Worm (Caenorhabditis elegans) whole organism, L1 larva: ENCODE measurements around the gene Y97E10AR.4.

Experiments
- C04F5.9 ChIP-seq: sonication (generic microtip); optimal IDR thresholded peaks from 2 replicates; lab custom pipeline; 2016; ENCODE audit warnings: missing genetic modification characterization, missing compliant biosample characterization
- Y116A8C.19 ChIP-seq: sonication (generic microtip); optimal IDR thresholded peaks from 2 replicates; lab custom pipeline; 2016; ENCODE audit warnings: missing compliant biosample characterization, missing genetic modification characterization, borderline replicate concordance
- aha-1 ChIP-seq: fragments of 150-350 bp; optimal IDR thresholded peaks from 2 replicates; lab custom pipeline; 2014; ENCODE audit warnings: missing biosample characterization, missing genetic modification characterization
- blmp-1 ChIP-seq: fragments of 150-350 bp; optimal IDR thresholded peaks from 2 replicates; lab custom pipeline; 2014; ENCODE audit warnings: missing biosample characterization, missing genetic modification characterization
- ceh-63 ChIP-seq: fragments of 200-800 bp; sonication (Bioruptor generic); optimal IDR thresholded peaks from 2 replicates; lab custom pipeline; 2018; ENCODE audit warnings: mild to moderate bottlenecking, missing genetic modification characterization, missing compliant biosample characterization
- ceh-8 ChIP-seq: fragments of 200-800 bp; sonication (Bioruptor generic); optimal IDR thresholded peaks from 2 replicates; lab custom pipeline; 2018; ENCODE audit warnings: mild to moderate bottlenecking, missing genetic modification characterization, moderate library complexity, missing compliant biosample characterization
- ceh-82 ChIP-seq, 3 experiments: fragments of 150-350 bp in 1 of 3; sonication (generic microtip) in 2 of 3; optimal IDR thresholded peaks; 2 replicates each; lab custom pipeline; 2014 to 2017; ENCODE audit warnings: missing biosample characterization in 3 of 3, missing genetic modification characterization in 3 of 3
- ceh-88 ChIP-seq: fragments of 200-800 bp; sonication (Bioruptor generic); IDR thresholded peaks from 2 replicates; pipeline ENCODE4 v1.3.6; 2022; ENCODE audit warnings: missing genetic modification characterization, missing compliant biosample characterization
- ceh-90 ChIP-seq: sonication (generic microtip); optimal IDR thresholded peaks from 2 replicates; lab custom pipeline; 2016; ENCODE audit warnings: missing genetic modification characterization, missing compliant biosample characterization
- ces-1 ChIP-seq: fragments of 150-350 bp; optimal IDR thresholded peaks from 2 replicates; lab custom pipeline; 2014; ENCODE audit warnings: missing biosample characterization, missing genetic modification reagents, missing genetic modification characterization
- dpl-1 ChIP-seq, 3 experiments: fragments of 150-350 bp in 2 of 3; sonication (generic microtip) in 1 of 3; optimal IDR thresholded peaks; 2 replicates each; lab custom pipeline; 2014 to 2017; ENCODE audit warnings: missing biosample characterization in 3 of 3, missing genetic modification characterization in 3 of 3, missing genetic modification reagents in 3 of 3
- efl-1 ChIP-seq, 4 experiments: fragments of 150-350 bp; optimal IDR thresholded peaks in 3 of 4; peaks in 1 of 4; 1 replicate in 1 of 4; 2 replicates in 3 of 4; lab custom pipeline; 2014; ENCODE audit warnings: missing biosample characterization in 2 of 4, missing genetic modification characterization in 2 of 4, missing genetic modification reagents in 2 of 4
- efl-3 ChIP-seq: fragments of 200-800 bp; sonication (Bioruptor generic); optimal IDR thresholded peaks from 2 replicates; lab custom pipeline; 2018; ENCODE audit warnings: mild to moderate bottlenecking, missing genetic modification characterization, missing compliant biosample characterization
- egl-27 ChIP-seq, 2 experiments: fragments of 150-350 bp in 1 of 2; sonication (generic microtip); optimal IDR thresholded peaks; 3 replicates each; lab custom pipeline; 2017 to 2018; ENCODE audit warnings: missing biosample characterization in 2 of 2, missing genetic modification characterization in 2 of 2, missing genetic modification reagents in 2 of 2
- elt-3 ChIP-seq, 6 experiments: fragments of 150-350 bp in 1 of 6; sonication (generic microtip); optimal IDR thresholded peaks; 2 replicates each; lab custom pipeline; 2017 to 2018; ENCODE audit warnings: missing biosample characterization in 6 of 6, missing genetic modification characterization in 6 of 6, inconsistent platforms in 1 of 6
- fkh-10 ChIP-seq: sonication (generic microtip); optimal IDR thresholded peaks from 2 replicates; lab custom pipeline; 2017; ENCODE audit warnings: missing biosample characterization, missing genetic modification reagents, missing genetic modification characterization
- fkh-4 ChIP-seq: sonication (generic microtip); optimal IDR thresholded peaks from 2 replicates; lab custom pipeline; 2016; ENCODE audit warnings: missing compliant biosample characterization, missing genetic modification characterization, borderline replicate concordance
- fos-1 ChIP-seq: fragments of 150-350 bp; optimal IDR thresholded peaks from 2 replicates; lab custom pipeline; 2014; ENCODE audit warnings: missing biosample characterization, missing genetic modification characterization
- grh-1 ChIP-seq: fragments of 200-800 bp; sonication (Bioruptor generic); IDR thresholded peaks from 2 replicates; pipeline ENCODE4 v1.3.6; 2022; ENCODE audit warnings: missing genetic modification reagents, missing genetic modification characterization, missing compliant biosample characterization
- hlh-4 ChIP-seq: sonication (generic microtip); optimal IDR thresholded peaks from 2 replicates; lab custom pipeline; 2016; ENCODE audit warnings: mild to moderate bottlenecking, missing genetic modification characterization, missing compliant biosample characterization
- irx-1 ChIP-seq: sonication (generic microtip); optimal IDR thresholded peaks from 2 replicates; lab custom pipeline; 2016; ENCODE audit warnings: missing genetic modification characterization, missing compliant biosample characterization
- lin-13 ChIP-seq: fragments of 150-350 bp; optimal IDR thresholded peaks from 2 replicates; lab custom pipeline; 2014; ENCODE audit warnings: missing biosample characterization, missing genetic modification reagents, missing genetic modification characterization
- lin-14 ChIP-seq: fragments of 200-800 bp; sonication (Bioruptor generic); optimal IDR thresholded peaks from 2 replicates; lab custom pipeline; 2018; ENCODE audit warnings: mild to moderate bottlenecking, missing genetic modification characterization, moderate library complexity, missing compliant biosample characterization
- lin-15B ChIP-seq: fragments of 150-350 bp; sonication (generic microtip); optimal IDR thresholded peaks from 3 replicates; lab custom pipeline; 2014; ENCODE audit warnings: missing biosample characterization, missing genetic modification characterization
- lin-39 ChIP-seq: fragments of 150-350 bp; optimal IDR thresholded peaks from 2 replicates; lab custom pipeline; 2014; ENCODE audit warnings: missing biosample characterization, missing genetic modification reagents, missing genetic modification characterization
- lsy-2 ChIP-seq, 2 experiments: fragments of 150-350 bp; optimal IDR thresholded peaks; 2 replicates each; lab custom pipeline; 2014; ENCODE audit warnings: missing biosample characterization in 2 of 2, missing genetic modification characterization in 2 of 2
- mab-9 ChIP-seq: fragments of 200-800 bp; sonication (Bioruptor generic); IDR thresholded peaks from 2 replicates; pipeline ENCODE4 v1.3.6; 2022; ENCODE audit warnings: missing genetic modification reagents, missing genetic modification characterization, missing compliant biosample characterization
- mep-1 ChIP-seq: fragments of 150-350 bp; optimal IDR thresholded peaks from 2 replicates; lab custom pipeline; 2014; ENCODE audit warnings: missing biosample characterization, missing genetic modification characterization
- nhr-11 ChIP-seq: fragments of 150-350 bp; optimal IDR thresholded peaks from 2 replicates; lab custom pipeline; 2014; ENCODE audit warnings: missing biosample characterization, missing genetic modification characterization
- nhr-12 ChIP-seq: sonication (generic microtip); optimal IDR thresholded peaks from 2 replicates; lab custom pipeline; 2017; ENCODE audit warnings: missing biosample characterization, missing genetic modification characterization
- nhr-20 ChIP-seq: sonication (generic microtip); optimal IDR thresholded peaks from 2 replicates; lab custom pipeline; 2016; ENCODE audit warnings: mild to moderate bottlenecking, missing genetic modification characterization, missing compliant biosample characterization
- nhr-237 ChIP-seq: fragments of 150-350 bp; optimal IDR thresholded peaks from 2 replicates; lab custom pipeline; 2014; ENCODE audit warnings: missing biosample characterization, missing genetic modification characterization
- nhr-28 ChIP-seq: fragments of 150-350 bp; optimal IDR thresholded peaks from 2 replicates; lab custom pipeline; 2014; ENCODE audit warnings: missing biosample characterization, missing genetic modification characterization
- nhr-47 ChIP-seq: sonication (generic microtip); optimal IDR thresholded peaks from 2 replicates; lab custom pipeline; 2016; ENCODE audit warnings: mild to moderate bottlenecking, missing genetic modification characterization, moderate library complexity, missing compliant biosample characterization
- nhr-84 ChIP-seq: sonication (generic microtip); optimal IDR thresholded peaks from 2 replicates; lab custom pipeline; 2017; ENCODE audit warnings: missing biosample characterization, missing genetic modification characterization
- nhr-85 ChIP-seq: sonication (generic microtip); peaks from one replicate; lab custom pipeline; 2016; ENCODE audit warnings: missing genetic modification characterization, inconsistent platforms, missing compliant biosample characterization
- pag-3 ChIP-seq: sonication (generic microtip); optimal IDR thresholded peaks from 2 replicates; lab custom pipeline; 2017; ENCODE audit warnings: missing genetic modification characterization, mild to moderate bottlenecking, missing compliant biosample characterization, antibody characterized with exemption, borderline replicate concordance; ENCODE audit not compliant: insufficient read depth
- rnt-1 ChIP-seq: sonication (generic microtip); optimal IDR thresholded peaks from 2 replicates; lab custom pipeline; 2016; ENCODE audit warnings: mild to moderate bottlenecking, missing genetic modification characterization, moderate library complexity, missing compliant biosample characterization
- skn-1 ChIP-seq: fragments of 150-350 bp; optimal IDR thresholded peaks from 2 replicates; lab custom pipeline; 2014; ENCODE audit warnings: missing biosample characterization, missing genetic modification characterization
- snu-23 ChIP-seq: sonication (generic microtip); optimal IDR thresholded peaks from 2 replicates; lab custom pipeline; 2016; ENCODE audit warnings: missing genetic modification characterization, missing compliant biosample characterization
- sox-4 ChIP-seq: sonication (generic microtip); optimal IDR thresholded peaks from 2 replicates; lab custom pipeline; 2016; ENCODE audit warnings: missing genetic modification characterization, missing compliant biosample characterization
- sup-37 ChIP-seq: fragments of 200-800 bp; sonication (Bioruptor generic); optimal IDR thresholded peaks from 2 replicates; lab custom pipeline; 2018; ENCODE audit warnings: mild to moderate bottlenecking, missing genetic modification characterization, missing compliant biosample characterization
- tlp-1 ChIP-seq: fragments of 150-350 bp; optimal IDR thresholded peaks from 2 replicates; lab custom pipeline; 2014; ENCODE audit warnings: missing biosample characterization, missing genetic modification characterization
- unc-130 ChIP-seq: fragments of 150-350 bp; optimal IDR thresholded peaks from 2 replicates; lab custom pipeline; 2017; ENCODE audit warnings: missing biosample characterization, missing genetic modification characterization, inconsistent platforms
- unc-30 ChIP-seq: sonication (generic microtip); optimal IDR thresholded peaks from 2 replicates; lab custom pipeline; 2017; ENCODE audit warnings: missing biosample characterization, missing genetic modification characterization
- unc-98 ChIP-seq: fragments of 200-800 bp; sonication (Bioruptor generic); IDR thresholded peaks from 2 replicates; pipeline ENCODE4 v1.3.6; 2022; ENCODE audit warnings: missing genetic modification characterization, missing compliant biosample characterization
- zip-4 ChIP-seq: fragments of 200-800 bp; sonication (Bioruptor generic); optimal IDR thresholded peaks from 2 replicates; lab custom pipeline; 2018; ENCODE audit warnings: mild to moderate bottlenecking, missing genetic modification characterization, moderate library complexity, missing compliant biosample characterization
- ztf-11 ChIP-seq, 2 experiments: sonication (generic microtip); optimal IDR thresholded peaks; 2 replicates each; lab custom pipeline; 2016 to 2017; ENCODE audit warnings: missing genetic modification characterization in 2 of 2, missing biosample characterization in 1 of 2, missing compliant biosample characterization in 1 of 2

Y97E10AR.4 gene

DNA sequence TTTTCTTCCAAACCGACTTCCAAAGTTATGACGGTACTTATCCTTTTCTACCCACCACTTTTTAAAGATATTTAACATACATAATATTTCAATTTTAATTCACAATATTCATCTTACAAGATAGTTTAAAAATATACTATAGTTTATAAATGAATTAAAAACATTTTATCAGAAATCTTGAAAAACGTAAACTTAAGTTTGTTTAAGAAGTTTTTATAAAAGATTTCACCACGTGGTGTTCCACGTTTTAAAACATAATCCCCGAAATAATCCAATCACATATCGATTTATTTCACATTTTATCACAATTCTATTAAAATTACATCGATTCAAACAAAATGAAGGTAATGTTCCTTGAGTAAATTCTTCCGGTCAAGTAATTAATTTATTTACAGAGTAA, 36.7 kb upstream of the Y97E10AR.4 start, which contains the start of gene ZC513.3:
Gene ZC513.3, plus strand, starts transcription at position 301 of the 400 bp plus-strand sequence.
- no peak for TF ChIP-seq mep-1 (tag; lab: Kevin White, UChicago)
- no peak for TF ChIP-seq mab-9 (GFP tag; lab: Robert Waterston, UW)
- no peak for TF ChIP-seq efl-3
- no peak for TF ChIP-seq unc-30
- no peak for TF ChIP-seq lin-14 (GFP tag; lab: Kevin White, UChicago)
- no peak for TF ChIP-seq skn-1 (tag; lab: Kevin White, UChicago)
- TF ChIP-seq pag-3 (tag; lab: Kevin White, UChicago): no peak
- TF ChIP-seq nhr-11 (tag; lab: Kevin White, UChicago): no peak
- TF ChIP-seq rnt-1 (tag; lab: Kevin White, UChicago): no peak
- no peak for TF ChIP-seq Y116A8C.19 (tag; lab: Kevin White, UChicago)

DNA sequence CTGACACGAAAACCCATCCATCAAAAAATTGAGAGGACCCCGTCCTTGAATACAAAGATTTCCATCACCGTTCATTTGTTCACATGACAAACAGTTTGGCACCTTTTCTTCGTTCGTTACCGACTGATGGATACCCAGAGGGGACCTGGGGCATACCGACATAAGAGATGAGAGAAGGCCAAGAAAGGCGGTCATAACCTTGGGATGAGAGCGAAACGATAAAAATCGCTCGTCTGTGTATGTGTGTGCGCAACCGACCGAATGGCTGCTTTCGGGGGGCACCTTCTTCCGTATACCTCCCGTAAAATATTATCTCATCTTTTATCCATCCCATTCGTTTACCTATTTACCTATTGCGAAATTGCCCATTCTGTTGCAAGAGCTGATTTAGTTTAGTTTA, 34.9 kb upstream of the Y97E10AR.4 start:
- TF ChIP-seq grh-1 (GFP tag; lab: Robert Waterston, UW) (0 out of 2 replicates have a peak, but pooled peaks have one; percentile 7), lin-14 (GFP tag; lab: Kevin White, UChicago) (peak; percentile 61), lin-13 (GFP tag; lab: Kevin White, UChicago) (no peak), blmp-1 (tag; lab: Kevin White, UChicago) (peak; percentile 68), irx-1 (tag; lab: Kevin White, UChicago) (no peak), lin-15B (tag; lab: Kevin White, UChicago) (no peak), efl-1 (optimal IDR thresholded peaks at IDR 0.05; lab: Kevin White, UChicago) (no peak), efl-1 (GFP tag; optimal IDR thresholded peaks at IDR 0.05 in 1 of 2; lab: Kevin White, UChicago) (peak in 1 of 2 experiments; percentile 66), nhr-85 (tag; lab: Kevin White, UChicago) (peak; percentile 84), snu-23 (peak; percentile 2), ceh-90 (no peak), nhr-20 (tag; lab: Kevin White, UChicago) (peak; percentile 10), mep-1 (tag; lab: Kevin White, UChicago) (peak; percentile 46), ceh-88 (GFP tag; lab: Robert Waterston, UW) (no peak)

DNA sequence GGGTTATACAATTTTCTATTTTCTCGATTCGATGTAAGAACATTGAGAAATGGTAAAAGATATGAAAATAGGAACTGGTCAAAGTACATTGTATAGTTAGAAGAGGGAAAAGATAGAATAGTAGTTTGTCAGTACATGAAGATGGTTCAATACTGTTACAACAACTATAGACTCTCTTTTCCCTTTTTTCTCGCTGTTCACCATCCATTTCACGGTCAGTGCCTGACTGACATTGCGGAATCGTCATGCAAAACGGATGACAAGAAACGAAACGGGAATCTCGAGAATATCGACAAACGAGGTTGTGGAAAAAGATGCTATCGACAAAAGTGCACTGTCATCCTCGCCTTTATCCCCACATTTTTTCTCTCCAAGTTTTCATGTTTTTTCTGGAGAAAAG, 33.6 kb upstream of the Y97E10AR.4 start:
- TF ChIP-seq unc-98 (no peak), lsy-2 (tag; optimal IDR thresholded peaks at IDR 0.05; lab: Kevin White, UChicago) (no peak), C04F5.9 (tag; lab: Kevin White, UChicago) (no peak), fkh-4 (tag; lab: Kevin White, UChicago) (no peak), lin-14 (GFP tag; lab: Kevin White, UChicago) (peak; percentile 62), ceh-82 (tag; optimal IDR thresholded peaks at IDR 0.05; lab: Kevin White, UChicago) (no peak), ceh-63 (GFP tag; lab: Kevin White, UChicago) (no peak), mep-1 (tag; lab: Kevin White, UChicago) (peak; percentile 38), nhr-84 (tag; lab: Kevin White, UChicago) (no peak), nhr-237 (tag; lab: Kevin White, UChicago) (no peak), elt-3 (tag; optimal IDR thresholded peaks at IDR 0.05; lab: Kevin White, UChicago) (peak in 2 of 6 experiments; percentile 33 to 36), lin-39 (tag; lab: Kevin White, UChicago) (no peak), fkh-10 (GFP tag; lab: Kevin White, UChicago) (no peak), nhr-12 (no peak), nhr-47 (no peak), egl-27 (tag; optimal IDR thresholded peaks at IDR 0.05; lab: Kevin White, UChicago) (no peak), zip-4 (GFP tag; lab: Kevin White, UChicago) (no peak), sup-37 (no peak), snu-23 (peak; percentile 28), tlp-1 (tag; lab: Kevin White, UChicago) (no peak), fos-1 (no peak), dpl-1 (GFP tag; optimal IDR thresholded peaks at IDR 0.05; lab: Kevin White, UChicago) (no peak), nhr-28 (tag; lab: Kevin White, UChicago) (no peak), nhr-11 (tag; lab: Kevin White, UChicago) (no peak), aha-1 (tag; lab: Kevin White, UChicago) (no peak), ceh-8 (GFP tag; lab: Kevin White, UChicago) (no peak), skn-1 (tag; lab: Kevin White, UChicago) (no peak), sox-4 (tag; lab: Kevin White, UChicago) (no peak), hlh-4 (tag; lab: Kevin White, UChicago) (no peak), unc-130 (tag; lab: Kevin White, UChicago) (no peak), ceh-90 (no peak), ces-1 (GFP tag; lab: Kevin White, UChicago) (no peak), ztf-11 (tag; optimal IDR thresholded peaks at IDR 0.05; lab: Kevin White, UChicago) (no peak)
